Fruit fly (Drosophila melanogaster) whole organism, embryonic: ENCODE measurements around the gene cindr.
A peak's percentile ranks its signal among the peaks of the same experiment; 100 is the strongest.

Experiments used
- ATbp ChIP-seq: fragments of 200-800 bp; sonication (Bioruptor generic); optimal IDR thresholded peaks from 2 replicates; lab custom pipeline; 2017; ENCODE audit warnings: missing biosample characterization, mild to moderate bottlenecking, missing genetic modification characterization, missing genetic modification reagents
- Adf1 ChIP-seq: fragments of 200-800 bp; sonication (Bioruptor generic); IDR thresholded peaks from 2 replicates; pipeline ENCODE4 v1.3.6; 2022; ENCODE audit warnings: missing biosample characterization, missing genetic modification characterization
- Bgb ChIP-seq: fragments of 200-800 bp; sonication (Bioruptor generic); IDR thresholded peaks from 2 replicates; pipeline ENCODE4 v1.3.6; 2022; ENCODE audit warnings: missing biosample characterization, missing genetic modification characterization; ENCODE audit not compliant: partially characterized antibody
- CG1024 ChIP-seq: fragments of 200-800 bp; sonication (Bioruptor generic); IDR thresholded peaks from 2 replicates; pipeline ENCODE4 v1.3.6; 2022; ENCODE audit warnings: missing biosample characterization, missing genetic modification characterization
- CG10267 ChIP-seq: fragments of 200-800 bp; sonication (Bioruptor generic); optimal IDR thresholded peaks from 2 replicates; lab custom pipeline; 2018; ENCODE audit warnings: missing biosample characterization, mild to moderate bottlenecking, missing genetic modification characterization, moderate library complexity
- CG11247 ChIP-seq: fragments of 200-800 bp; sonication (Bioruptor generic); IDR thresholded peaks from 2 replicates; pipeline ENCODE4 v1.3.6; 2022; ENCODE audit warnings: missing biosample characterization, missing genetic modification characterization
- CG14860 ChIP-seq: fragments of 200-800 bp; sonication (Bioruptor generic); IDR thresholded peaks from 3 replicates; pipeline ENCODE4 v1.3.6; 2022; ENCODE audit warnings: missing biosample characterization, missing genetic modification characterization; ENCODE audit not compliant: partially characterized antibody
- CG16779 ChIP-seq: fragments of 200-800 bp; sonication (Bioruptor generic); IDR thresholded peaks from 2 replicates; pipeline ENCODE4 v1.3.6; 2022; ENCODE audit warnings: missing biosample characterization, missing genetic modification characterization
- CG18262 ChIP-seq: fragments of 200-800 bp; optimal IDR thresholded peaks from 3 replicates; lab custom pipeline; 2019; ENCODE audit warnings: missing biosample characterization, mild to moderate bottlenecking, missing genetic modification characterization, moderate library complexity
- CG1832 ChIP-seq: fragments of 200-800 bp; sonication (Bioruptor generic); optimal IDR thresholded peaks from 2 replicates; lab custom pipeline; 2017; ENCODE audit warnings: missing biosample characterization, mild to moderate bottlenecking, missing genetic modification characterization, inconsistent platforms
- CG18619 ChIP-seq: fragments of 200-800 bp; sonication (Bioruptor generic); optimal IDR thresholded peaks from 3 replicates; lab custom pipeline; 2017; ENCODE audit warnings: missing biosample characterization, mild to moderate bottlenecking, missing genetic modification characterization
- CG31441 ChIP-seq: fragments of 200-800 bp; sonication (Bioruptor generic); IDR thresholded peaks from 2 replicates; pipeline ENCODE4 v1.3.6; 2022; ENCODE audit warnings: missing biosample characterization, missing genetic modification characterization
- CG33213 ChIP-seq: fragments of 200-800 bp; sonication (Bioruptor generic); optimal IDR thresholded peaks from 3 replicates; lab custom pipeline; 2016; ENCODE audit warnings: missing biosample characterization, missing genetic modification characterization
- CG34376 ChIP-seq: fragments of 200-800 bp; sonication (Bioruptor generic); optimal IDR thresholded peaks from 2 replicates; lab custom pipeline; 2018; ENCODE audit warnings: missing biosample characterization, mild to moderate bottlenecking, missing genetic modification characterization
- CG8089 ChIP-seq: fragments of 200-800 bp; sonication (Bioruptor generic); optimal IDR thresholded peaks from 3 replicates; lab custom pipeline; 2016; ENCODE audit warnings: missing biosample characterization, missing genetic modification characterization
- CG8924 ChIP-seq: fragments of 200-800 bp; optimal IDR thresholded peaks from 3 replicates; lab custom pipeline; 2019; ENCODE audit warnings: missing biosample characterization, mild to moderate bottlenecking, missing genetic modification characterization, moderate library complexity
- CG9437 ChIP-seq: fragments of 200-800 bp; sonication (Bioruptor generic); optimal IDR thresholded peaks from 2 replicates; lab custom pipeline; 2018; ENCODE audit warnings: missing biosample characterization, mild to moderate bottlenecking, missing genetic modification characterization
- CG9932 ChIP-seq: fragments of 200-800 bp; sonication (Bioruptor generic); IDR thresholded peaks from 2 replicates; pipeline ENCODE4 v1.3.6; 2022; ENCODE audit warnings: missing biosample characterization, missing genetic modification characterization
- Fer3 ChIP-seq: fragments of 200-800 bp; sonication (Bioruptor generic); optimal IDR thresholded peaks from 2 replicates; lab custom pipeline; 2018; ENCODE audit warnings: missing biosample characterization, mild to moderate bottlenecking, missing genetic modification characterization, moderate library complexity
- HLH3B ChIP-seq: fragments of 200-800 bp; sonication (Bioruptor generic); IDR thresholded peaks from 2 replicates; pipeline ENCODE4 v1.3.6; 2022; ENCODE audit warnings: missing biosample characterization, missing genetic modification characterization
- Hr51 ChIP-seq, 2 experiments: fragments of 200-800 bp; sonication (Bioruptor generic); optimal IDR thresholded peaks; 2 replicates in 1 of 2; 3 replicates in 1 of 2; lab custom pipeline; 2016 to 2018; ENCODE audit warnings: missing biosample characterization in 2 of 2, missing genetic modification characterization in 2 of 2, mild to moderate bottlenecking in 1 of 2, moderate library complexity in 1 of 2
- Hr78 ChIP-seq, 2 experiments: fragments of 200-800 bp in 1 of 2; fragments of >200 bp in 1 of 2; sonication (Bioruptor generic) in 1 of 2; optimal IDR thresholded peaks; 2 replicates each; lab custom pipeline; 2017 to 2019; ENCODE audit warnings: missing biosample characterization in 2 of 2, missing genetic modification characterization in 2 of 2, mild to moderate bottlenecking in 1 of 2, moderate library complexity in 1 of 2
- Meics ChIP-seq: fragments of 200-800 bp; sonication (Bioruptor generic); optimal IDR thresholded peaks from 2 replicates; lab custom pipeline; 2017; ENCODE audit warnings: missing biosample characterization, mild to moderate bottlenecking, missing genetic modification characterization
- Neu2 ChIP-seq: fragments of 200-800 bp; sonication (Bioruptor generic); optimal IDR thresholded peaks from 3 replicates; lab custom pipeline; 2016; ENCODE audit warnings: missing biosample characterization, missing genetic modification characterization, borderline replicate concordance
- Poxn ChIP-seq: fragments of 200-800 bp; sonication (Bioruptor generic); IDR thresholded peaks from 2 replicates; pipeline ENCODE4 v1.3.6; 2022; ENCODE audit warnings: missing biosample characterization, missing genetic modification characterization
- Rfx ChIP-seq: fragments of 200-800 bp; sonication (Bioruptor generic); IDR thresholded peaks from 2 replicates; pipeline ENCODE4 v1.3.6; 2022; ENCODE audit warnings: missing biosample characterization, missing genetic modification characterization
- Six4 ChIP-seq: fragments of 200-800 bp; sonication (Bioruptor generic); optimal IDR thresholded peaks from 2 replicates; lab custom pipeline; 2016; ENCODE audit warnings: missing biosample characterization, missing genetic modification characterization
- Tbp ChIP-seq: fragments of >200 bp; optimal IDR thresholded peaks from 2 replicates; lab custom pipeline; 2018; ENCODE audit warnings: missing biosample characterization, missing genetic modification characterization
- Xbp1 ChIP-seq: fragments of 200-800 bp; sonication (Bioruptor generic); optimal IDR thresholded peaks from 3 replicates; lab custom pipeline; 2016; ENCODE audit warnings: missing biosample characterization, mild to moderate bottlenecking, missing genetic modification characterization
- ab ChIP-seq: fragments of 200-800 bp; sonication (Bioruptor generic); optimal IDR thresholded peaks from 2 replicates; lab custom pipeline; 2016; ENCODE audit warnings: missing biosample characterization, missing genetic modification characterization
- bigmax ChIP-seq: fragments of 200-800 bp; sonication (Bioruptor generic); optimal IDR thresholded peaks from 2 replicates; lab custom pipeline; 2018; ENCODE audit warnings: missing biosample characterization, mild to moderate bottlenecking, missing genetic modification characterization
- caup ChIP-seq: fragments of 200-800 bp; sonication (Bioruptor generic); optimal IDR thresholded peaks from 3 replicates; lab custom pipeline; 2017; ENCODE audit warnings: missing biosample characterization, mild to moderate bottlenecking, missing genetic modification characterization, moderate library complexity; ENCODE audit not compliant: severe bottlenecking
- disco-r ChIP-seq: fragments of 200-800 bp; sonication (Bioruptor generic); optimal IDR thresholded peaks from 2 replicates; lab custom pipeline; 2016; ENCODE audit warnings: missing biosample characterization, missing genetic modification characterization
- ftz-f1 ChIP-seq: fragments of 200-800 bp; sonication (Bioruptor generic); optimal IDR thresholded peaks from 2 replicates; lab custom pipeline; 2016; ENCODE audit warnings: missing biosample characterization, missing genetic modification characterization
- gro ChIP-seq: fragments of 200-800 bp; sonication (Bioruptor generic); optimal IDR thresholded peaks from 2 replicates; lab custom pipeline; 2016; ENCODE audit warnings: missing biosample characterization, missing genetic modification characterization
- her ChIP-seq: fragments of 200-800 bp; sonication (Bioruptor generic); optimal IDR thresholded peaks from 2 replicates; lab custom pipeline; 2016; ENCODE audit warnings: missing biosample characterization, missing genetic modification characterization
- insv ChIP-seq, 2 experiments: fragments of 200-800 bp; sonication (Bioruptor generic); optimal IDR thresholded peaks; 3 replicates each; lab custom pipeline; 2016 to 2018; ENCODE audit warnings: missing biosample characterization in 2 of 2, missing genetic modification characterization in 2 of 2
- jigr1 ChIP-seq: fragments of 200-800 bp; sonication (Bioruptor generic); IDR thresholded peaks from 3 replicates; pipeline ENCODE4 v1.3.6; 2022; ENCODE audit warnings: missing biosample characterization, missing genetic modification characterization
- mam ChIP-seq: fragments of 200-800 bp; sonication (Bioruptor generic); optimal IDR thresholded peaks from 3 replicates; lab custom pipeline; 2016; ENCODE audit warnings: missing biosample characterization, missing genetic modification characterization
- nau ChIP-seq: fragments of 200-800 bp; sonication (Bioruptor generic); optimal IDR thresholded peaks from 3 replicates; lab custom pipeline; 2017; ENCODE audit warnings: missing biosample characterization, mild to moderate bottlenecking, missing genetic modification characterization, missing genetic modification reagents
- nerfin-2 ChIP-seq: fragments of 200-800 bp; sonication (Bioruptor generic); IDR thresholded peaks from 2 replicates; pipeline ENCODE4 v1.3.6; 2022; ENCODE audit warnings: missing biosample characterization, missing genetic modification characterization; ENCODE audit not compliant: partially characterized antibody
- org-1 ChIP-seq: fragments of 200-800 bp; sonication (Bioruptor generic); optimal IDR thresholded peaks from 2 replicates; lab custom pipeline; 2017; ENCODE audit warnings: missing biosample characterization, missing genetic modification characterization
- pho ChIP-seq: fragments of 200-800 bp; sonication (Bioruptor generic); optimal IDR thresholded peaks from 2 replicates; lab custom pipeline; 2016; ENCODE audit warnings: missing biosample characterization, missing genetic modification characterization
- pnt ChIP-seq: fragments of 200-800 bp; sonication (Bioruptor generic); optimal IDR thresholded peaks from 3 replicates; lab custom pipeline; 2016; ENCODE audit warnings: missing biosample characterization, missing genetic modification characterization
- pzg ChIP-seq: fragments of 200-800 bp; sonication (Bioruptor generic); optimal IDR thresholded peaks from 3 replicates; lab custom pipeline; 2018; ENCODE audit warnings: missing biosample characterization, mild to moderate bottlenecking, missing genetic modification characterization, moderate library complexity
- sna ChIP-seq: fragments of 200-800 bp; sonication (Bioruptor generic); IDR thresholded peaks from 2 replicates; pipeline ENCODE4 v1.3.6; 2022; ENCODE audit warnings: missing biosample characterization, missing genetic modification characterization; ENCODE audit not compliant: partially characterized antibody
- sr ChIP-seq: fragments of 200-800 bp; sonication (Bioruptor generic); IDR thresholded peaks from 3 replicates; pipeline ENCODE4 v1.3.6; 2022; ENCODE audit warnings: missing biosample characterization, missing genetic modification characterization
- tap ChIP-seq: fragments of 200-800 bp; optimal IDR thresholded peaks from 3 replicates; lab custom pipeline; 2019; ENCODE audit warnings: missing biosample characterization, mild to moderate bottlenecking, missing genetic modification characterization, moderate library complexity
- tna ChIP-seq: fragments of 200-800 bp; sonication (Bioruptor generic); IDR thresholded peaks from 2 replicates; pipeline ENCODE4 v1.3.6; 2022; ENCODE audit warnings: missing biosample characterization, missing genetic modification characterization; ENCODE audit not compliant: partially characterized antibody
- vvl ChIP-seq: fragments of 200-800 bp; sonication (Bioruptor generic); IDR thresholded peaks from 2 replicates; pipeline ENCODE4 v1.3.6; 2022; ENCODE audit warnings: missing biosample characterization, missing genetic modification characterization

Gene cindr

DNA sequence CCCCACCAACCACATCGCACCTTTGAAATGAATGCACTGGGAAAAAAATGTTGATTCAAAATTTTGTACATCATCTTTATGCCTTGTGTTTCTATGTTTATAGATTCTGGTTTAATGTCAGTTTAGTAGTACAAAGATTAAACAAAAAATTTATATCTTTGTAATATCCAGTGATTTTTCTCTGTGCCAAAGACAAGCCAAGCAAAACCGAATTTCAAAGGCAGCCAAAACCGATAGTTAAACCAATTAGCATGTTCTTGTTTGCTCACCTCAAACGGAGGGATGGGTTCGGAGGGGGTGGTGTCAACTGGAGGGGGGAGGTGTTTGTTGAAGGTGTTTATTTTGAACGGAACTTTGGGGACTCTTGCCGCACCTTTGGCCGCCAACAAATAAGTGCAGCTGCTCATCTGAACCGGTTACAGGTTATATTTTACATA is 5.5 kb downstream of the cindr start (continued):
- peak; percentile 76 for TF ChIP-seq caup
- TF ChIP-seq nau (GFP tag; lab: Kevin White, UChicago) = peak; percentile 84
- peak; percentile 91 for TF ChIP-seq CG18262 (tag; lab: Kevin White, UChicago)
- TF ChIP-seq Poxn (GFP tag; lab: Robert Waterston, UW) = no peak
- no peak for TF ChIP-seq nerfin-2 (GFP tag; lab: Robert Waterston, UW)
- TF ChIP-seq sr (GFP tag; lab: Robert Waterston, UW) = peak; percentile 62; the same call in 1 of the 3 replicates
- no peak for TF ChIP-seq insv (GFP tag; optimal IDR thresholded peaks at IDR 0.05; lab: Kevin White, UChicago)
- no peak for TF ChIP-seq Tbp (GFP tag; lab: Kevin White, UChicago)
- TF ChIP-seq CG10267 = peak; percentile 85
- TF ChIP-seq Meics = peak; percentile 83
- TF ChIP-seq Fer3 (tag; lab: Kevin White, UChicago) = peak; percentile 86
- TF ChIP-seq pnt = peak; percentile 83
- no peak for TF ChIP-seq CG14860
- TF ChIP-seq CG8089 = peak; percentile 60
- TF ChIP-seq ab (GFP tag; lab: Kevin White, UChicago) = peak; percentile 14
- TF ChIP-seq Hr51 (GFP tag; optimal IDR thresholded peaks at IDR 0.05; lab: Kevin White, UChicago) = peak; percentile 39 to 88
- TF ChIP-seq sna (GFP tag; lab: Robert Waterston, UW) = no peak
- TF ChIP-seq Rfx = peak; percentile 91
- no peak for TF ChIP-seq Bgb
- TF ChIP-seq CG18619 = peak; percentile 62
- TF ChIP-seq CG1832 (GFP tag; lab: Kevin White, UChicago) = no peak
- TF ChIP-seq her = peak; percentile 78
- peak; percentile 85 for TF ChIP-seq Six4 (GFP tag; lab: Kevin White, UChicago)
- TF ChIP-seq pzg (GFP tag; lab: Kevin White, UChicago) = no peak
- peak; percentile 58; the same call in 1 of the 2 replicates for TF ChIP-seq CG16779 (GFP tag; lab: Robert Waterston, UW)
- TF ChIP-seq HLH3B (GFP tag; lab: Robert Waterston, UW) = peak; percentile 91
- TF ChIP-seq CG9437 (GFP tag; lab: Kevin White, UChicago) = peak; percentile 73
- peak; percentile 77 for TF ChIP-seq disco-r (GFP tag; lab: Kevin White, UChicago)
- TF ChIP-seq mam (GFP tag; lab: Kevin White, UChicago) = peak; percentile 78
- TF ChIP-seq Adf1 = no peak
- TF ChIP-seq jigr1 = peak; percentile 27; the same call in 1 of the 3 replicates
- peak; percentile 83 for TF ChIP-seq CG11247
- TF ChIP-seq CG33213 (GFP tag; lab: Kevin White, UChicago) = peak; percentile 79
- TF ChIP-seq ftz-f1 = no peak
- no peak for TF ChIP-seq tna (GFP tag; lab: Robert Waterston, UW)
- TF ChIP-seq Neu2 (GFP tag; lab: Kevin White, UChicago) = peak; percentile 36
- peak; percentile 41 for TF ChIP-seq pho (GFP tag; lab: Kevin White, UChicago)
- peak; percentile 86 for TF ChIP-seq ATbp (GFP tag; lab: Kevin White, UChicago)
- TF ChIP-seq tap (tag; lab: Kevin White, UChicago) = peak; percentile 92
- TF ChIP-seq org-1 (GFP tag; lab: Kevin White, UChicago) = peak; percentile 81
- TF ChIP-seq CG34376 (GFP tag; lab: Kevin White, UChicago) = no peak
- TF ChIP-seq Hr78 (GFP tag; optimal IDR thresholded peaks at IDR 0.05; lab: Kevin White, UChicago) = peak in 1 of 2 experiments; percentile 99
- peak; percentile 68 for TF ChIP-seq CG1024 (GFP tag; lab: Robert Waterston, UW)
- TF ChIP-seq CG9932 (GFP tag; lab: Robert Waterston, UW) = peak; percentile 66
- peak; percentile 91 for TF ChIP-seq CG31441 (GFP tag; lab: Robert Waterston, UW)
- TF ChIP-seq Xbp1 (GFP tag; lab: Kevin White, UChicago) = peak; percentile 85
- TF ChIP-seq vvl (GFP tag; lab: Robert Waterston, UW) = peak; percentile 96
- peak; percentile 90 for TF ChIP-seq CG8924 (tag; lab: Kevin White, UChicago)
- no peak for TF ChIP-seq bigmax (GFP tag; lab: Kevin White, UChicago)
- peak; percentile 75 for TF ChIP-seq gro (GFP tag; lab: Kevin White, UChicago)
